Worm (Caenorhabditis elegans): ENCODE data around the gene trim-21.

- TF ChIP-seq hmg-1.1 (GFP tag; IDR thresholded peaks at IDR 0.05) (no peak), ceh-32 (tag; optimal IDR thresholded peaks at IDR 0.05; ENCODE audit: poor library complexity) (no peak), mdl-1 (tag; optimal IDR thresholded peaks at IDR 0.05) (no peak), ama-1 (optimal IDR thresholded peaks at IDR 0.05) (no peak), spr-1 (tag; optimal IDR thresholded peaks at IDR 0.05) (no peak), cey-2 (tag; optimal IDR thresholded peaks at IDR 0.05; ENCODE audit: borderline replicate concordance, insufficient read depth) (no peak), nhr-28 (tag; optimal IDR thresholded peaks at IDR 0.05) (no peak), nhr-10 (tag; optimal IDR thresholded peaks at IDR 0.05) (no peak), ceh-82 (tag; optimal IDR thresholded peaks at IDR 0.05) (no peak), nhr-237 (tag; optimal IDR thresholded peaks at IDR 0.05) (no peak)
These were observed 23.8 kb downstream of the trim-21 start, which contains the start of the genes K09F6.10 and K09F6.13 for ce11 chrII:2288798-2289197.
